Fruit fly (Drosophila melanogaster): ENCODE data around the gene Aduk.

Aduk gene

DNA sequence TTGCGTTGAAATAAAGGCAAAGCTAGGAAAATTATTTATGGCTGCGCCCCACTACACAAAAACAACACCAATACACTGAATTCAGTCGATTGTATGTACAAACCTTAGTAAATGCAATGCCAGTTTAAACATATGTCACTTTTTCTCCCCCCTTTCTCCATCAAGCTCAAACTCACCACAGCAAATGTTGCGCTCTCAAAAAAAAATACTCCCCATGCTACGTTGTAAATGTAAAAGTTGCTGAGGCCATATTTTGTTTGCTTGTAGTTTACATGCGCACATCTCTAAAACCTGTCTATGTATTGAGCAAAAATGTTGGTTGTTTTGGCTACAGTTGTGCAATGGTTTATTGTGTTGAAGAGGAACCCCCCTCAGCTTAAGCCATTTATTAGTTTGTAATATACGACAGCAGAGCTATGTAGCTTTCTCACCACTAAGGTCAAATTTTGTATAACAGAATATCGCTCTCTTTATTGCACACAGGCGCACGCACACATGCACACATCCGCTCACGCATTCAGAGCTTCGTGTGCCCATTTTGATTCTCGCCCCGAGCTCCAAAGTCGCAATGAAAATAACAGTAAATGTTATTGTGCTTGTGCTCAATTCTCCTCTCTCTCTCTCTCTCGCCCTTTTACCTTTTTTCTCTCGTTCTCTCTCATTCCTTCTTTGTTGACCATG lies 18.2 kb upstream of the Aduk start:
- TF ChIP-seq CG17806 (tag; optimal IDR thresholded peaks at IDR 0.05), result no peak
- no peak for TF ChIP-seq CG14655 (GFP tag; optimal IDR thresholded peaks at IDR 0.05)
- no peak for TF ChIP-seq D1 (tag; optimal IDR thresholded peaks at IDR 0.05)
- peak; percentile 58 for TF ChIP-seq EcR (GFP tag; optimal IDR thresholded peaks at IDR 0.05)

DNA sequence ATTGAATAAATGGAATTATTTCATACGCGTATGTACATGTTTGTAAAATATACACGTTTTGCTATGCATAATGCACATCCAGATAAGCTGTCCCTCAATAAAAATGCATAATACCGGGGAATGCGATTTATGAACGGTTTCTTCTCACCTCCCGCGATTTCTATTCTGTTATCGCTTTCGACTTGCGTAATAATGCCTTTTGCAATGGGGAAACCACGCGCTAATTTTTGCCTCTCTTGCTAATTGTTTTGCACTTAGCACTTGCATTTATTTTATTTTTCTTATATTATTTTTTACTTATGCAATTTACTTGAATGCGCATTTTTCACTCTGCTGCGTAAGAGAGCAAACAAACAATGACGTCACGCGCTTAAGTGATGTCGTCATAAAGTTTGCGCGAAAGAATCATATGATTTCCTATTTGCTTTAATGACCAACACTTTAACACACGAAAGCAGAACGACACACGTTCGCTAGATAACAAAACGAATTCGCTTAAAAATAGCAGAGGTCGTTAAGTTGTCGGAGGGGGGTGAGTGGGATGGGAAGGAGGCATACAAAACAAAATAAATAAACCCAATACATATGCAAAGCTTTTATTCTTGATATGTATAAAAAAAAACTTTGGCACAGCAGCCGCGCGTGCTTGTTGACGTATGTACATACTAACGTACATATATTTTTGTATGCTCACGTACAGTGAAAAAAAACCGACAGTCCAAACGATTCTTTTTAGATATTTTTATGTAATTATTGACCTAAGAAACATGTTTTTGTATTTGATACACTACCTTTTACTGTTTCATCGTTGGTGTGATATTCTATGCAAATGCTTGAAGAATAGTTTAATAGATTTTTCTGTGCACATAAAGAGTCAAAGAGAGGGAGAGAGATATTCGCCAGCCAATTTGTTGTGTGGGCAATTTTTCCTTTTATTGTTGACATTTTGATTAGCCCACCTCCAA lies 17.2 kb upstream of the Aduk start:
- TF ChIP-seq CG9948 (tag; optimal IDR thresholded peaks at IDR 0.05) (peak; percentile 64), CG4496 (GFP tag; IDR thresholded peaks at IDR 0.05) (no peak), CG34367 (tag; optimal IDR thresholded peaks at IDR 0.05) (peak; percentile 18), CG32121 (GFP tag; IDR thresholded peaks at IDR 0.05) (no peak), CG12605 (GFP tag; IDR thresholded peaks at IDR 0.05) (no peak), Pif1B (GFP tag; optimal IDR thresholded peaks at IDR 0.05) (peak; percentile 58), CG14655 (GFP tag; optimal IDR thresholded peaks at IDR 0.05) (peak; percentile 76), Pif1A (GFP tag; optimal IDR thresholded peaks at IDR 0.05) (peak; percentile 53), CG15710 (tag; optimal IDR thresholded peaks at IDR 0.05) (peak; percentile 33), CG17806 (tag; optimal IDR thresholded peaks at IDR 0.05) (peak; percentile 70), CG8159 (tag; optimal IDR thresholded peaks at IDR 0.05) (peak; percentile 70), D1 (tag; optimal IDR thresholded peaks at IDR 0.05) (peak; percentile 61), CG8301 (tag; optimal IDR thresholded peaks at IDR 0.05) (peak; percentile 79), gl (tag; optimal IDR thresholded peaks at IDR 0.05) (peak; percentile 14), EcR (GFP tag; optimal IDR thresholded peaks at IDR 0.05) (no peak)

DNA sequence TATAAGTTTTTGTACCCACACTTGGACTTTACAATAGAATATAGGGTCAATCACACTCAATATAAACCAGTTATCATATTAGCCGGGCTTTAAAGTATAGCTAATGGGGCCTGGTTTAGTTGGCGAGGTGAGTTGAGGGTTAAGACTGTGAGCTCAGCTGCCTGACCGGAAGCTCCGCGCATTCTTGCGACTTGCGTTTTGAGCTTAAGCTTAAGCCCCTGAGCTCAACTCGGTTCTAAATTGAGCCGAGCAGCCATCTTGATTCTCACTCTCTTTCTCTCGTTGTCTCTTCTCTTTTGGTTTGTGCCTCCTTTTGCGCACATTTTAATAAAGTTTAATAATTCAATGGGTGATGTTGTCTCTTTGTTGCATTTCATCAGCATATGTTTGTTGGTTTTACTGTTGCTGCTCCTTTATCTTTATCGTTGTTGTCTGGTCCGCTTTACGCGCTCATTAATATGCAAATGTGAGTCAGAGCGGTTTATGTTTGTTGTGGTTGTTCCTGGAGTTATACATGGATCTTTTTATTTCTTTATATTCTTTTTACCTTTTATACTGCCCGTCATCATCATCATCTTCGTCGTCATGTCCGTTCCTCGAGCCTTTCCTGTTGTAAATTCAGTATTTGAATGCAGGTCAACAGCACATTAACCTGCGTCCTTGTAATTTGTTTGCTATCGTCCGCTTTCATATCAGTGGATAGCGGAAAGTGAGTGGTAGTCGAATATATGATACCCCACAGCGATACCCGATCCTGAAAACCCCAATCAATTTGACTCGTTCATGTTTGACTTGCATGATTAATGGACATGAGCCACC lies 16.3 kb upstream of the Aduk start:
- no peak for TF ChIP-seq D1 (tag; optimal IDR thresholded peaks at IDR 0.05)
- TF ChIP-seq EcR (GFP tag; optimal IDR thresholded peaks at IDR 0.05), result peak; percentile 88

DNA sequence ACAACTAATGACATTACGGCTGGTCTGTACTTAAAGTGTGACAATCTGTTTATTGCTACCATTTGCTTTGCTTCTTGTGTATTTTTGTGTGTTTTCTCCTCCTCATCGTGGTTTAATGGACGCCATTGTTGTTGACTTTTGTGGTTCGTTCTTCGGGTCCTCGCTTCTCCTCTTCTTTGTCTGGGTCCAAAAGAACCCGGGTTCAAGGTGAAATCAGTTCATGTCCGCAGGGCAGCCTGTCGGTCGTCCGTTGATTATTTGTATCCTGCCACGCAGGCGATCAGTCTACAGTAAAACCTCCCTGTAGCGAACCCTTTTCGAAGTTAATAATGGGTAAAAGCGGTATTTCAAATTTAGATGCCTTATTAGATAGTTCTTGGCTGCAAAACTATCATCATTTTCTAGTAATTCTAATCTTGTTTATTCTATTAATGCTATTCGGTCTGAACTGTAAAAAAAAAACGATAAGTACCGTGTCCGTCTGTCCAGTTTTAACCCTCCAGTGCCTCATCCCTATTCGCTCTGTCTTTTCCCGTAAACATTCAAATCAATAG lies 14.8 kb upstream of the Aduk start:
- peak; percentile 53 for TF ChIP-seq CG8159 (tag; optimal IDR thresholded peaks at IDR 0.05)
- TF ChIP-seq CG9948 (tag; optimal IDR thresholded peaks at IDR 0.05), result no peak
- peak; percentile 75 for TF ChIP-seq EcR (GFP tag; optimal IDR thresholded peaks at IDR 0.05)
- TF ChIP-seq CG17806 (tag; optimal IDR thresholded peaks at IDR 0.05), result peak; percentile 13
- TF ChIP-seq fd96Ca (GFP tag; IDR thresholded peaks at IDR 0.05), result no peak

DNA sequence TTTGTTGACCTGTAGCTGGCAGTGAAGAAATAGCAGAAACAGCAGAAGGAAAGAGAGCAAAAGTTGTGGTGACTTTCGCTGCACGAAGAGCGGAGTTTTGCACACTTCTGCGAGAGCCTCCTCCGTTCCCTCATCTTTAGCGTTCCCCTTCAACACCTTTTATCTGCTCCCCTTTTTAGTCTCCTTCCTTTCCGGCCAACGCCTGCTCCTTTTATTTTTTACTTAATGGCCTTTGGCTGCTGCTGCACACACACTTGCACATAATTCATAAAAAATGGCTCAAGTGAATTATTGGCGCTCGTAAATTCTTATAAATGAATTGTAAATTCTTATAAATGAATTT lies 13.8 kb upstream of the Aduk start:
- TF ChIP-seq gl (tag; optimal IDR thresholded peaks at IDR 0.05), result no peak
- TF ChIP-seq EcR (GFP tag; optimal IDR thresholded peaks at IDR 0.05), result peak; percentile 72
- no peak for TF ChIP-seq CG13204 (GFP tag; optimal IDR thresholded peaks at IDR 0.05)
- TF ChIP-seq CG14655 (GFP tag; optimal IDR thresholded peaks at IDR 0.05), result no peak
- TF ChIP-seq CG12605 (GFP tag; IDR thresholded peaks at IDR 0.05), result 0 out of 2 replicates have a peak, but pooled peaks have one; percentile 5

DNA sequence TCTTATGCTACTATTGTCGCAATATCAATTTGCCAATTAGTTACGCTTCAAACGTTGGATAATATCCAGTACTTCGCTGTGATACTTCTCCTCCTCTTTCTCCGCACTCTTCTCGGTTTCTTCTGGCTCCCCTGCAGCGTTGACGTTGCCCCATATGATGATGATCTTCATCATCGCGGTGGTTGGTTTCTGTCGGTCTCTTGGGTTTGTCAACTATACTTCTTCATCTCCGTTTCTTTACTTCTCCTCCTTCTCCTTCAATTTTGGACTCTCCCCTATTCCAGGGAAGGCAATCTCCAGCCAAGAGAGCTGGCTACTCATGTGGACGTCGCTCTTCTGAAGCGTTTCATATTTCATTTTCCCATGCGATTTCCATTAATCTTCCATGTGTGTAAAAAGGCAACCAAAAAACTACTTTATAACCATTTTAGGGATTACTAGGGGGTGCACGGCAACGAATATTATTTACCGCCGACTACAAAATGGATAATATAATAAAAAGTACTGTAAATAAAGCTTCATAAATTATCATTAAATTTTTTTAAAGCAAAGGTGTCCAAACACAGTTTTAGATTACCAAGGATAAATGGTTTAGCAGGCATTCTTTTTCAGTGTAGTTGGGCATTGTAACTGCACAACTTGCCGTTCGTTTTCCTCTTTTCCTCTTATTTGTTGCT lies 13.3 kb upstream of the Aduk start:
- TF ChIP-seq CG10348 (GFP tag; IDR thresholded peaks at IDR 0.05) (peak; percentile 46; the same call in 1 of the 2 replicates), CG32121 (GFP tag; IDR thresholded peaks at IDR 0.05) (peak; percentile 79), D1 (tag; optimal IDR thresholded peaks at IDR 0.05) (peak; percentile 82), Pif1B (GFP tag; optimal IDR thresholded peaks at IDR 0.05) (peak; percentile 89), EcR (GFP tag; optimal IDR thresholded peaks at IDR 0.05) (no peak), gl (tag; optimal IDR thresholded peaks at IDR 0.05) (peak; percentile 82), Snoo (tag; optimal IDR thresholded peaks at IDR 0.05) (peak; percentile 76), CG9948 (tag; optimal IDR thresholded peaks at IDR 0.05) (peak; percentile 92), fd96Ca (GFP tag; IDR thresholded peaks at IDR 0.05) (peak; percentile 81; the same call in 2 of the 3 replicates), rn (GFP tag; IDR thresholded peaks at IDR 0.05) (peak; percentile 82), CG34367 (tag; optimal IDR thresholded peaks at IDR 0.05) (peak; percentile 89), CG13204 (GFP tag; optimal IDR thresholded peaks at IDR 0.05) (peak; percentile 66), CG4496 (GFP tag; IDR thresholded peaks at IDR 0.05) (peak; percentile 90), CG15710 (tag; optimal IDR thresholded peaks at IDR 0.05) (peak; percentile 91), CG17806 (tag; optimal IDR thresholded peaks at IDR 0.05) (peak; percentile 93), CG12605 (GFP tag; IDR thresholded peaks at IDR 0.05) (peak; percentile 80), Pif1A (GFP tag; optimal IDR thresholded peaks at IDR 0.05) (peak; percentile 90), CG8159 (tag; optimal IDR thresholded peaks at IDR 0.05) (peak; percentile 94), Ets98B (GFP tag; IDR thresholded peaks at IDR 0.05) (peak; percentile 86), CG14655 (GFP tag; optimal IDR thresholded peaks at IDR 0.05) (peak; percentile 88), CG8301 (tag; optimal IDR thresholded peaks at IDR 0.05) (peak; percentile 88)

Data from whole organism, pupa.